Worm (Caenorhabditis elegans): Measurements from ENCODE around the gene C16C8.25.

DNA sequence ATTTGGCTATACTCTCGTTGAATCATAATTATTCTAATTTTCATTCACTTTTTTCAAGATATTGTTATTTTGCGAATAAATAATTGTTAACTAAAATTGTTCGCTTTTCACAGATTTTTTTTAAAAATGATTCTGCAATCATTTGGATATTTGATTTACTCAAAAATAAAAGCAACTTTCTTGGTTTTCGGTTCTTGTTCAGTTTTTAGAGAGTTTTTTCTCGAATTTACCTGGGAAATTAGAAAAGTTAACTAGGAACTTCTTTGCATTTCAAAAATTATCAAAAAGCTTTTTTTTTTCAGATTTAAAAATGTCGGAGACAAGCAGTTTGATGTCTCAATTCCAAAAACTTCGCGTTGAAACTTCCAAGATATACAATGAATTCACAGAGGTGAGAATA lies 2.4 kb upstream of the C16C8.25 start, which contains the start of the genes C16C8.20 and gldi-6:
- TF ChIP-seq him-1 (tag; optimal IDR thresholded peaks at IDR 0.05), result no peak
- TF ChIP-seq W03F9.2 (tag; optimal IDR thresholded peaks at IDR 0.05), result no peak
- no peak for TF ChIP-seq dao-5 (tag; optimal IDR thresholded peaks at IDR 0.05)
